Fruit fly (Drosophila melanogaster): ENCODE data around the gene Gyc76C.
A peak's percentile ranks its signal among the peaks of the same experiment; 100 is the strongest.

Gene Gyc76C

DNA sequence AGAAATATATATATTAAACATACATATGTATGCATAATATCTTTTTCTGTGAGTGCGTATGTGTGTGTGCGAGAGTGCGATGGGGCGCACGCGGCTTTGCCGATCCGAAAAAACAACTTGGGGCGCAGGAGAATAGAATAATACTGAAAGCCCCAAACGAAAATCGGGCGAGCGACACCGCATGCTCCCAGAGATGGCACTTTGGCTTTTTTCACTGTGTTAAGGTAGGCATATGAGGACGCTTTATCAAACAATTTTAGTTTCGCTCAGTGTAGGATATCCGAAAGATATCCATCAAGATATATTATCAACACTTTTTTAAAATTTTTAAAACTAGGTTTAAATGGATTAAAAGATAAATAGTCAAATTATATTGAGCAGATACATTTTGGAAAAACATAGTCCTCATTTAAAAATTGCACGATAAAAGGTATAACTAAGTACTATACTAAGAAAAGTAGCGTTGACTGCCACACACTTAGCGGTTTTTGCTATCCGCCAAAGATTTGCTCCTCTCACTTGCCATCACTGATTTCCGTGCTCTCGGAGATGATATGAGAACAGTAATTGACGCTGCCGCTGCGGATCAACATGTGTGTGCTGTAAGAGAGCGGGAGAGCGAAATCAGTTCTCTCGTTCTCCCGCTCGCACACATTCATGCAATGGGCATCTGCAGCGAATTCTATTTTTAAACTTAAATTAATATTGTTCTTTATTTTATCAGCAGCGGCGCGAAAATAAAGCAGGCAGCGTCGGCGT is 2.3 kb downstream of the Gyc76C start (continued):
- peak; percentile 70 for TF ChIP-seq ind (GFP tag; optimal IDR thresholded peaks at IDR 0.05)
- TF ChIP-seq CG8359 (GFP tag; optimal IDR thresholded peaks at IDR 0.05; ENCODE audit: borderline replicate concordance) = no peak
- TF ChIP-seq CG10209 (GFP tag; optimal IDR thresholded peaks at IDR 0.05) = peak; percentile 75
- peak; percentile 44 for TF ChIP-seq kay (GFP tag; optimal IDR thresholded peaks at IDR 0.05)
- peak; percentile 80; the same call in 1 of the 4 replicates for TF ChIP-seq chinmo (GFP tag; IDR thresholded peaks at IDR 0.05; ENCODE audit: partially characterized antibody)
- peak; percentile 73 for TF ChIP-seq Usf (GFP tag; optimal IDR thresholded peaks at IDR 0.05)
- no peak for TF ChIP-seq sqz (GFP tag; optimal IDR thresholded peaks at IDR 0.05)
- peak; percentile 51 for TF ChIP-seq Six4 (GFP tag; optimal IDR thresholded peaks at IDR 0.05)
- no peak for TF ChIP-seq CG7987 (GFP tag; optimal IDR thresholded peaks at IDR 0.05)
- TF ChIP-seq YL-1 (GFP tag; optimal IDR thresholded peaks at IDR 0.05) = no peak
- TF ChIP-seq zen (tag; optimal IDR thresholded peaks at IDR 0.05) = no peak
- TF ChIP-seq CG1602 (GFP tag; optimal IDR thresholded peaks at IDR 0.05) = peak; percentile 46
- TF ChIP-seq ci (GFP tag; IDR thresholded peaks at IDR 0.05) = peak; percentile 56; the same call in 1 of the 3 replicates
- peak; percentile 72 for TF ChIP-seq Chrac-16 (GFP tag; optimal IDR thresholded peaks at IDR 0.05)
- TF ChIP-seq Oli (tag; optimal IDR thresholded peaks at IDR 0.05) = peak; percentile 74
- no peak for TF ChIP-seq HmgD (GFP tag; optimal IDR thresholded peaks at IDR 0.05)
- no peak for TF ChIP-seq sc (optimal IDR thresholded peaks at IDR 0.05)
- TF ChIP-seq sc (GFP tag; optimal IDR thresholded peaks at IDR 0.05) = no peak
- peak; percentile 69 for TF ChIP-seq CG9437 (GFP tag; optimal IDR thresholded peaks at IDR 0.05)
- peak; percentile 42 for TF ChIP-seq p53 (GFP tag; optimal IDR thresholded peaks at IDR 0.05)
- TF ChIP-seq ranshi (GFP tag; IDR thresholded peaks at IDR 0.05) = no peak
- TF ChIP-seq CG30020 (tag; optimal IDR thresholded peaks at IDR 0.05) = peak; percentile 37
- peak; percentile 41; the same call in 1 of the 3 replicates for TF ChIP-seq CG11695 (GFP tag; IDR thresholded peaks at IDR 0.05)
- peak; percentile 30 for TF ChIP-seq CG6654 (GFP tag; optimal IDR thresholded peaks at IDR 0.05)
- peak; percentile 71 for TF ChIP-seq Dbx (GFP tag; IDR thresholded peaks at IDR 0.05)
- TF ChIP-seq CG3281 (GFP tag; optimal IDR thresholded peaks at IDR 0.05) = peak; percentile 71
- peak; percentile 2 for TF ChIP-seq psq (GFP tag; optimal IDR thresholded peaks at IDR 0.05)
- TF ChIP-seq CG17385 (GFP tag; optimal IDR thresholded peaks at IDR 0.05) = peak; percentile 48
- TF ChIP-seq CG15479 (GFP tag; optimal IDR thresholded peaks at IDR 0.05) = no peak
- peak; percentile 34 for TF ChIP-seq Blimp-1 (GFP tag; optimal IDR thresholded peaks at IDR 0.05)
- peak; percentile 68 for TF ChIP-seq CG9727 (GFP tag; optimal IDR thresholded peaks at IDR 0.05)
- peak; percentile 54 for TF ChIP-seq Atf3 (GFP tag; optimal IDR thresholded peaks at IDR 0.05)
- TF ChIP-seq tgo (GFP tag; IDR thresholded peaks at IDR 0.05) = peak; percentile 26; the same call in 1 of the 3 replicates
- peak; percentile 54; the same call in 1 of the 3 replicates for TF ChIP-seq CG34422 (GFP tag; IDR thresholded peaks at IDR 0.05)
- TF ChIP-seq gt (GFP tag; IDR thresholded peaks at IDR 0.05) = no peak
- TF ChIP-seq CG2875 (GFP tag; optimal IDR thresholded peaks at IDR 0.05) = no peak
- peak; percentile 80 for TF ChIP-seq grau (tag; optimal IDR thresholded peaks at IDR 0.05)
- peak; percentile 62 for TF ChIP-seq D19A (tag; optimal IDR thresholded peaks at IDR 0.05)
- TF ChIP-seq CG6765 (GFP tag; optimal IDR thresholded peaks at IDR 0.05) = peak; percentile 17
- TF ChIP-seq CG12744 (GFP tag; optimal IDR thresholded peaks at IDR 0.05) = peak; percentile 40
- TF ChIP-seq E2f1 (GFP tag; IDR thresholded peaks at IDR 0.05) = peak; percentile 38
- peak; percentile 3 for TF ChIP-seq nau (GFP tag; optimal IDR thresholded peaks at IDR 0.05)
- peak; percentile 22 for TF ChIP-seq Myb (GFP tag; optimal IDR thresholded peaks at IDR 0.05)
- TF ChIP-seq NFAT (GFP tag; IDR thresholded peaks at IDR 0.05) = peak; percentile 29; the same call in 1 of the 2 replicates
- TF ChIP-seq trh (GFP tag; optimal IDR thresholded peaks at IDR 0.05) = peak; percentile 22
- TF ChIP-seq Oaz (GFP tag; IDR thresholded peaks at IDR 0.05) = no peak
- TF ChIP-seq CG2678 (tag; optimal IDR thresholded peaks at IDR 0.05) = peak; percentile 77
- peak; percentile 57 for TF ChIP-seq disco-r (GFP tag; optimal IDR thresholded peaks at IDR 0.05)
- 0 out of 3 replicates have a peak, but pooled peaks have one; percentile 37 for TF ChIP-seq otp (GFP tag; IDR thresholded peaks at IDR 0.05)
